Fruit fly (Drosophila melanogaster) whole organism, embryonic: ENCODE measurements around the gene Hnf4.

ENCODE experiments used
- Atf6 ChIP-seq: fragments of 200-800 bp; sonication (Bioruptor generic); IDR thresholded peaks from 2 replicates; pipeline ENCODE4 v1.3.6; 2022; ENCODE audit warnings: missing biosample characterization, missing genetic modification characterization
- CG10431 ChIP-seq: fragments of 200-800 bp; sonication (Bioruptor generic); optimal IDR thresholded peaks from 3 replicates; lab custom pipeline; 2018; ENCODE audit warnings: missing biosample characterization, mild to moderate bottlenecking, missing genetic modification characterization
- CG10543 ChIP-seq: fragments of 200-800 bp; sonication (Bioruptor generic); optimal IDR thresholded peaks from 3 replicates; lab custom pipeline; 2017; ENCODE audit warnings: missing biosample characterization, mild to moderate bottlenecking, missing genetic modification characterization, moderate library complexity
- CG11093 ChIP-seq: fragments of 200-800 bp; sonication (Bioruptor generic); IDR thresholded peaks from 3 replicates; pipeline ENCODE4 v1.3.6; 2022; ENCODE audit warnings: missing biosample characterization, missing genetic modification characterization
- CG13123 ChIP-seq: fragments of 200-800 bp; sonication (Bioruptor generic); optimal IDR thresholded peaks from 2 replicates; lab custom pipeline; 2016; ENCODE audit warnings: missing biosample characterization, missing genetic modification characterization
- CG13894 ChIP-seq: fragments of 200-800 bp; sonication (Bioruptor generic); optimal IDR thresholded peaks from 3 replicates; lab custom pipeline; 2018; ENCODE audit warnings: missing biosample characterization, mild to moderate bottlenecking, missing genetic modification characterization, moderate library complexity
- CG16779 ChIP-seq: fragments of 200-800 bp; sonication (Bioruptor generic); IDR thresholded peaks from 2 replicates; pipeline ENCODE4 v1.3.6; 2022; ENCODE audit warnings: missing biosample characterization, missing genetic modification characterization
- CG17568 ChIP-seq: fragments of 200-800 bp; sonication (Bioruptor generic); optimal IDR thresholded peaks from 2 replicates; lab custom pipeline; 2018; ENCODE audit warnings: missing biosample characterization, mild to moderate bottlenecking, missing genetic modification characterization, moderate library complexity
- CG1832 ChIP-seq: fragments of 200-800 bp; sonication (Bioruptor generic); optimal IDR thresholded peaks from 2 replicates; lab custom pipeline; 2017; ENCODE audit warnings: missing biosample characterization, mild to moderate bottlenecking, missing genetic modification characterization, inconsistent platforms
- CG2116 ChIP-seq: fragments of 200-800 bp; sonication (Bioruptor generic); optimal IDR thresholded peaks from 3 replicates; lab custom pipeline; 2018; ENCODE audit warnings: missing biosample characterization, mild to moderate bottlenecking, missing genetic modification characterization
- CG2120 ChIP-seq: fragments of 200-800 bp; sonication (Bioruptor generic); optimal IDR thresholded peaks from 3 replicates; lab custom pipeline; 2016; ENCODE audit warnings: missing biosample characterization, missing genetic modification characterization
- CG2678 ChIP-seq: fragments of 200-800 bp; sonication (Bioruptor generic); optimal IDR thresholded peaks from 3 replicates; lab custom pipeline; 2019; ENCODE audit warnings: missing biosample characterization, mild to moderate bottlenecking, missing genetic modification characterization, moderate library complexity
- CG3281 ChIP-seq: fragments of 200-800 bp; sonication (Bioruptor generic); optimal IDR thresholded peaks from 3 replicates; lab custom pipeline; 2017; ENCODE audit warnings: missing biosample characterization, mild to moderate bottlenecking, missing genetic modification characterization
- CG3838 ChIP-seq: fragments of 200-800 bp; sonication (Bioruptor generic); optimal IDR thresholded peaks from 3 replicates; lab custom pipeline; 2016; ENCODE audit warnings: missing biosample characterization, missing genetic modification characterization
- CG6689 ChIP-seq: fragments of 200-800 bp; sonication (Bioruptor generic); IDR thresholded peaks from 2 replicates; pipeline ENCODE4 v1.3.6; 2022; ENCODE audit warnings: missing biosample characterization, missing genetic modification characterization
- CG6854 ChIP-seq: fragments of 200-800 bp; sonication (Bioruptor generic); optimal IDR thresholded peaks from 3 replicates; lab custom pipeline; 2017; ENCODE audit warnings: missing biosample characterization, mild to moderate bottlenecking, missing genetic modification characterization
- CG7839 ChIP-seq: fragments of 200-800 bp; sonication (Bioruptor generic); optimal IDR thresholded peaks from 3 replicates; lab custom pipeline; 2018; ENCODE audit warnings: missing biosample characterization, mild to moderate bottlenecking, missing genetic modification characterization, moderate library complexity
- CG8089 ChIP-seq: fragments of 200-800 bp; sonication (Bioruptor generic); optimal IDR thresholded peaks from 3 replicates; lab custom pipeline; 2016; ENCODE audit warnings: missing biosample characterization, missing genetic modification characterization
- CG8281 ChIP-seq: fragments of 200-800 bp; sonication (Bioruptor generic); optimal IDR thresholded peaks from 2 replicates; lab custom pipeline; 2018; ENCODE audit warnings: missing biosample characterization, mild to moderate bottlenecking, missing genetic modification characterization, moderate library complexity
- CG8924 ChIP-seq: fragments of 200-800 bp; optimal IDR thresholded peaks from 3 replicates; lab custom pipeline; 2019; ENCODE audit warnings: missing biosample characterization, mild to moderate bottlenecking, missing genetic modification characterization, moderate library complexity
- Deaf1 ChIP-seq: fragments of 200-800 bp; optimal IDR thresholded peaks from 3 replicates; lab custom pipeline; 2019; ENCODE audit warnings: missing biosample characterization, mild to moderate bottlenecking, missing genetic modification characterization, moderate library complexity
- ERR ChIP-seq: fragments of 200-800 bp; sonication (Bioruptor generic); optimal IDR thresholded peaks from 2 replicates; lab custom pipeline; 2016; ENCODE audit warnings: missing biosample characterization, missing genetic modification characterization
- Ets65A ChIP-seq: fragments of 200-800 bp; sonication (Bioruptor generic); peaks from one replicate; lab custom pipeline; 2016; ENCODE audit warnings: missing biosample characterization, missing genetic modification characterization
- Fer1 ChIP-seq: fragments of 200-800 bp; sonication (Bioruptor generic); optimal IDR thresholded peaks from 2 replicates; lab custom pipeline; 2017; ENCODE audit warnings: missing biosample characterization, mild to moderate bottlenecking, missing genetic modification characterization
- Gsc ChIP-seq: fragments of 200-800 bp; sonication (Bioruptor generic); IDR thresholded peaks from 2 replicates; pipeline ENCODE4 v1.3.6; 2022; ENCODE audit warnings: missing biosample characterization, missing genetic modification characterization
- Jarid2 ChIP-seq: fragments of 200-800 bp; sonication (Bioruptor generic); optimal IDR thresholded peaks from 3 replicates; lab custom pipeline; 2017; ENCODE audit warnings: mild to moderate bottlenecking, missing biosample characterization, missing genetic modification reagents, missing genetic modification characterization
- NFAT ChIP-seq: fragments of 200-800 bp; sonication (Bioruptor generic); IDR thresholded peaks from 2 replicates; pipeline ENCODE4 v1.3.6; 2022; ENCODE audit warnings: missing biosample characterization, missing genetic modification characterization
- Nf-YC ChIP-seq: fragments of 200-800 bp; optimal IDR thresholded peaks from 3 replicates; lab custom pipeline; 2019; ENCODE audit warnings: missing biosample characterization, mild to moderate bottlenecking, missing genetic modification characterization, moderate library complexity
- Optix ChIP-seq: fragments of 200-800 bp; sonication (Bioruptor generic); IDR thresholded peaks from 3 replicates; pipeline ENCODE4 v1.3.6; 2022; ENCODE audit warnings: missing biosample characterization, missing genetic modification characterization
- abd-A ChIP-seq: fragments of 200-800 bp; sonication (Bioruptor generic); optimal IDR thresholded peaks from 3 replicates; lab custom pipeline; 2019; ENCODE audit warnings: missing biosample characterization, mild to moderate bottlenecking, missing genetic modification characterization, moderate library complexity
- caup ChIP-seq: fragments of 200-800 bp; sonication (Bioruptor generic); optimal IDR thresholded peaks from 3 replicates; lab custom pipeline; 2017; ENCODE audit warnings: missing biosample characterization, mild to moderate bottlenecking, missing genetic modification characterization, moderate library complexity; ENCODE audit not compliant: severe bottlenecking
- chif ChIP-seq, 2 experiments: fragments of 200-800 bp; sonication (Bioruptor generic); optimal IDR thresholded peaks; 3 replicates each; lab custom pipeline; 2016; ENCODE audit warnings: missing biosample characterization in 2 of 2, missing genetic modification characterization in 2 of 2
- ci ChIP-seq: fragments of 200-800 bp; sonication (Bioruptor generic); IDR thresholded peaks from 3 replicates; pipeline ENCODE4 v1.3.6; 2022; ENCODE audit warnings: missing biosample characterization, missing genetic modification characterization
- da ChIP-seq: fragments of 200-800 bp; sonication (Bioruptor generic); optimal IDR thresholded peaks from 2 replicates; lab custom pipeline; 2016; ENCODE audit warnings: missing biosample characterization, missing genetic modification characterization
- dan ChIP-seq: fragments of 200-800 bp; sonication (Bioruptor generic); IDR thresholded peaks from 2 replicates; pipeline ENCODE4 v1.3.6; 2022; ENCODE audit warnings: missing biosample characterization, missing genetic modification characterization
- dysf ChIP-seq: fragments of 200-800 bp; sonication (Bioruptor generic); IDR thresholded peaks from 3 replicates; pipeline ENCODE4 v1.3.6; 2022; ENCODE audit warnings: missing biosample characterization, missing genetic modification characterization
- ems ChIP-seq: fragments of 200-800 bp; sonication (Bioruptor generic); optimal IDR thresholded peaks from 3 replicates; lab custom pipeline; 2016; ENCODE audit warnings: missing biosample characterization, missing genetic modification characterization
- gce ChIP-seq: fragments of 200-800 bp; sonication (Bioruptor generic); IDR thresholded peaks from 3 replicates; pipeline ENCODE4 v1.3.6; 2022; ENCODE audit warnings: missing biosample characterization, missing genetic modification characterization
- gsb-n ChIP-seq: fragments of 200-800 bp; sonication (Bioruptor generic); optimal IDR thresholded peaks from 3 replicates; lab custom pipeline; 2018; ENCODE audit warnings: missing biosample characterization, mild to moderate bottlenecking, missing genetic modification characterization
- inv ChIP-seq: fragments of 200-800 bp; sonication (Bioruptor generic); IDR thresholded peaks from 2 replicates; pipeline ENCODE4 v1.3.6; 2022; ENCODE audit warnings: missing biosample characterization, missing genetic modification characterization; ENCODE audit not compliant: partially characterized antibody
- lab ChIP-seq: fragments of 200-800 bp; sonication (Bioruptor generic); optimal IDR thresholded peaks from 3 replicates; lab custom pipeline; 2017; ENCODE audit warnings: missing biosample characterization, missing genetic modification characterization, mild to moderate bottlenecking, moderate library complexity, missing genetic modification reagents
- rib ChIP-seq: fragments of 200-800 bp; sonication (Bioruptor generic); IDR thresholded peaks from 2 replicates; pipeline ENCODE4 v1.3.6; 2022; ENCODE audit warnings: missing biosample characterization, missing genetic modification characterization
- scrt ChIP-seq: fragments of 200-800 bp; sonication (Bioruptor generic); optimal IDR thresholded peaks from 2 replicates; lab custom pipeline; 2018; ENCODE audit warnings: missing biosample characterization, mild to moderate bottlenecking, missing genetic modification characterization, moderate library complexity
- shn ChIP-seq: fragments of 200-800 bp; sonication (Bioruptor generic); optimal IDR thresholded peaks from 3 replicates; lab custom pipeline; 2016; ENCODE audit warnings: missing biosample characterization, missing genetic modification characterization
- sob ChIP-seq: fragments of 200-800 bp; sonication (Bioruptor generic); IDR thresholded peaks from 2 replicates; pipeline ENCODE4 v1.3.6; 2022; ENCODE audit warnings: missing biosample characterization, missing genetic modification characterization
- sug ChIP-seq: fragments of 200-800 bp; optimal IDR thresholded peaks from 2 replicates; lab custom pipeline; 2019; ENCODE audit warnings: missing biosample characterization, mild to moderate bottlenecking, missing genetic modification characterization, moderate library complexity
- tna ChIP-seq: fragments of 200-800 bp; sonication (Bioruptor generic); IDR thresholded peaks from 2 replicates; pipeline ENCODE4 v1.3.6; 2022; ENCODE audit warnings: missing biosample characterization, missing genetic modification characterization; ENCODE audit not compliant: partially characterized antibody
- zen2 ChIP-seq: fragments of 200-800 bp; sonication (Bioruptor generic); IDR thresholded peaks from 3 replicates; pipeline ENCODE4 v1.3.6; 2022; ENCODE audit warnings: missing biosample characterization, missing genetic modification characterization; ENCODE audit not compliant: partially characterized antibody

Hnf4 gene

dm6 chr2L:8732702-8733101, 23.3 kb upstream of the Hnf4 start (continued):
- TF ChIP-seq tna (GFP tag; lab: Robert Waterston, UW): no peak
- TF ChIP-seq, all 482 proteins: peak for 95

- TF ChIP-seq lab (GFP tag; lab: Kevin White, UChicago) (peak; percentile 25), CG2116 (GFP tag; lab: Kevin White, UChicago) (no peak), Nf-YC (no peak), CG8281 (tag; lab: Kevin White, UChicago) (peak; percentile 96), Ets65A (GFP tag; lab: Kevin White, UChicago) (peak; percentile 88), CG16779 (GFP tag; lab: Robert Waterston, UW) (0 out of 2 replicates have a peak, but pooled peaks have one; percentile 14)
These were observed 11.6 kb upstream of the Hnf4 start for dm6 chr2L:8721028-8721427.

dm6 chr2L:8719757-8720156, 10.3 kb upstream of the Hnf4 start:
- no peak for TF ChIP-seq CG1832
- no peak for TF ChIP-seq CG11093
- TF ChIP-seq NFAT (GFP tag; lab: Robert Waterston, UW): no peak
- no peak for TF ChIP-seq Gsc (GFP tag; lab: Robert Waterston, UW)
- TF ChIP-seq CG10543: peak; percentile 58
- peak; percentile 83 for TF ChIP-seq sug (tag; lab: Kevin White, UChicago)
- no peak for TF ChIP-seq ems (GFP tag; lab: Kevin White, UChicago)
- TF ChIP-seq inv (GFP tag; lab: Robert Waterston, UW): no peak
- TF ChIP-seq shn: no peak
- no peak for TF ChIP-seq gce (GFP tag; lab: Robert Waterston, UW)
- TF ChIP-seq Optix: no peak
- no peak for TF ChIP-seq ci (GFP tag; lab: Robert Waterston, UW)
- no peak for TF ChIP-seq Fer1 (GFP tag; lab: Kevin White, UChicago)
- peak; percentile 11 for TF ChIP-seq CG13894 (tag; lab: Kevin White, UChicago)
- TF ChIP-seq gsb-n (tag; lab: Kevin White, UChicago): no peak
- no peak for TF ChIP-seq scrt
- no peak for TF ChIP-seq CG13123
- peak; percentile 37; the same call in 1 of the 2 replicates for TF ChIP-seq Atf6 (GFP tag; lab: Robert Waterston, UW)
- peak; percentile 21 for TF ChIP-seq CG17568
- TF ChIP-seq CG3838: no peak
- TF ChIP-seq CG7839 (tag; lab: Kevin White, UChicago): no peak
- no peak for TF ChIP-seq Jarid2 (GFP tag; lab: Kevin White, UChicago)
- TF ChIP-seq zen2: no peak
- no peak for TF ChIP-seq CG3281 (GFP tag; lab: Kevin White, UChicago)
- no peak for TF ChIP-seq CG6689 (GFP tag; lab: Robert Waterston, UW)
- no peak for TF ChIP-seq ERR (GFP tag; lab: Kevin White, UChicago)
- TF ChIP-seq caup (GFP tag; lab: Kevin White, UChicago): peak; percentile 27
- no peak for TF ChIP-seq dysf (GFP tag; lab: Robert Waterston, UW)
- TF ChIP-seq Ets65A (GFP tag; lab: Kevin White, UChicago): no peak
- peak; percentile 23; the same call in 1 of the 2 replicates for TF ChIP-seq rib (GFP tag; lab: Robert Waterston, UW)
- no peak for TF ChIP-seq CG10431 (GFP tag; lab: Kevin White, UChicago)
- peak; percentile 30 for TF ChIP-seq CG6854 (GFP tag; lab: Kevin White, UChicago)
- no peak for TF ChIP-seq CG8089 (GFP tag; lab: Kevin White, UChicago)
- peak; percentile 38; the same call in 1 of the 2 replicates for TF ChIP-seq sob
- no peak for TF ChIP-seq dan
- TF ChIP-seq CG2678: peak; percentile 16
- peak; percentile 42 for TF ChIP-seq Deaf1 (tag; lab: Kevin White, UChicago)
- no peak for TF ChIP-seq chif (GFP tag; optimal IDR thresholded peaks at IDR 0.05; lab: Kevin White, UChicago)
- no peak for TF ChIP-seq CG8924 (tag; lab: Kevin White, UChicago)
- no peak for TF ChIP-seq da (GFP tag; lab: Kevin White, UChicago)
- TF ChIP-seq CG2120: no peak
- no peak for TF ChIP-seq abd-A (tag; lab: Kevin White, UChicago)
